Fruit fly (Drosophila melanogaster) whole organism, embryonic: Measurements from ENCODE around the gene aop.

Experiments
- Atf3 ChIP-seq: fragments of 200-800 bp; sonication (Bioruptor generic); optimal IDR thresholded peaks from 3 replicates; lab custom pipeline; 2016; ENCODE audit warnings: missing biosample characterization, missing genetic modification characterization
- BEAF-32 ChIP-seq: fragments of 200-800 bp; sonication (Bioruptor generic); optimal IDR thresholded peaks from 3 replicates; lab custom pipeline; 2017; ENCODE audit warnings: missing biosample characterization, missing genetic modification characterization, mild to moderate bottlenecking, moderate library complexity, missing genetic modification reagents
- CG1024 ChIP-seq: fragments of 200-800 bp; sonication (Bioruptor generic); IDR thresholded peaks from 2 replicates; pipeline ENCODE4 v1.3.6; 2022; ENCODE audit warnings: missing biosample characterization, missing genetic modification characterization
- CG10267 ChIP-seq: fragments of 200-800 bp; sonication (Bioruptor generic); optimal IDR thresholded peaks from 2 replicates; lab custom pipeline; 2018; ENCODE audit warnings: missing biosample characterization, mild to moderate bottlenecking, missing genetic modification characterization, moderate library complexity
- CG10979 ChIP-seq: fragments of 200-800 bp; sonication (Bioruptor generic); optimal IDR thresholded peaks from 2 replicates; lab custom pipeline; 2018; ENCODE audit warnings: missing biosample characterization, mild to moderate bottlenecking, missing genetic modification characterization, moderate library complexity
- CG11695 ChIP-seq: fragments of 200-800 bp; sonication (Bioruptor generic); IDR thresholded peaks from 3 replicates; pipeline ENCODE4 v1.3.6; 2022; ENCODE audit warnings: missing biosample characterization, missing genetic modification characterization
- CG1233 ChIP-seq: fragments of 200-800 bp; sonication (Bioruptor generic); optimal IDR thresholded peaks from 4 replicates; lab custom pipeline; 2018; ENCODE audit warnings: missing biosample characterization, mild to moderate bottlenecking, missing genetic modification characterization
- CG14667 ChIP-seq: fragments of 200-800 bp; sonication (Bioruptor generic); IDR thresholded peaks from 2 replicates; pipeline ENCODE4 v1.3.6; 2022; ENCODE audit warnings: missing biosample characterization, missing genetic modification characterization
- CG15601 ChIP-seq: fragments of 200-800 bp; sonication (Bioruptor generic); optimal IDR thresholded peaks from 3 replicates; lab custom pipeline; 2019; ENCODE audit warnings: missing biosample characterization, mild to moderate bottlenecking, missing genetic modification characterization, moderate library complexity
- CG16813 ChIP-seq: fragments of 200-800 bp; sonication (Bioruptor generic); IDR thresholded peaks from 3 replicates; pipeline ENCODE4 v1.3.6; 2022; ENCODE audit warnings: missing biosample characterization, missing genetic modification characterization; ENCODE audit not compliant: partially characterized antibody
- CG16815 ChIP-seq: fragments of 200-800 bp; sonication (Bioruptor generic); optimal IDR thresholded peaks from 3 replicates; lab custom pipeline; 2017; ENCODE audit warnings: missing biosample characterization, mild to moderate bottlenecking, missing genetic modification characterization
- CG18764 ChIP-seq: fragments of 200-800 bp; sonication (Bioruptor generic); optimal IDR thresholded peaks from 3 replicates; lab custom pipeline; 2016; ENCODE audit warnings: missing biosample characterization, missing genetic modification characterization
- CG31441 ChIP-seq: fragments of 200-800 bp; sonication (Bioruptor generic); IDR thresholded peaks from 2 replicates; pipeline ENCODE4 v1.3.6; 2022; ENCODE audit warnings: missing biosample characterization, missing genetic modification characterization
- CG32532 ChIP-seq: fragments of 200-800 bp; sonication (Bioruptor generic); IDR thresholded peaks from 2 replicates; pipeline ENCODE4 v1.3.6; 2022; ENCODE audit warnings: missing biosample characterization, missing genetic modification characterization
- CG3281 ChIP-seq: fragments of 200-800 bp; sonication (Bioruptor generic); optimal IDR thresholded peaks from 3 replicates; lab custom pipeline; 2017; ENCODE audit warnings: missing biosample characterization, mild to moderate bottlenecking, missing genetic modification characterization
- CG6272 ChIP-seq: fragments of 200-800 bp; sonication (Bioruptor generic); IDR thresholded peaks from 2 replicates; pipeline ENCODE4 v1.3.6; 2022; ENCODE audit warnings: missing biosample characterization, missing genetic modification characterization
- CG8089 ChIP-seq: fragments of 200-800 bp; sonication (Bioruptor generic); optimal IDR thresholded peaks from 3 replicates; lab custom pipeline; 2016; ENCODE audit warnings: missing biosample characterization, missing genetic modification characterization
- CG8388 ChIP-seq: fragments of 200-800 bp; sonication (Bioruptor generic); optimal IDR thresholded peaks from 2 replicates; lab custom pipeline; 2019; ENCODE audit warnings: missing biosample characterization, mild to moderate bottlenecking, missing genetic modification characterization, moderate library complexity
- CG9727 ChIP-seq: fragments of 200-800 bp; sonication (Bioruptor generic); optimal IDR thresholded peaks from 3 replicates; lab custom pipeline; 2017; ENCODE audit warnings: missing biosample characterization, mild to moderate bottlenecking, missing genetic modification characterization
- CG9817 ChIP-seq: fragments of 200-800 bp; sonication (Bioruptor generic); optimal IDR thresholded peaks from 2 replicates; lab custom pipeline; 2018; ENCODE audit warnings: missing biosample characterization, mild to moderate bottlenecking, missing genetic modification characterization, moderate library complexity
- CrebB ChIP-seq: fragments of 200-800 bp; sonication (Bioruptor generic); optimal IDR thresholded peaks from 3 replicates; lab custom pipeline; 2018; ENCODE audit warnings: missing biosample characterization, mild to moderate bottlenecking, missing genetic modification characterization
- Ets65A ChIP-seq: fragments of 200-800 bp; sonication (Bioruptor generic); peaks from one replicate; lab custom pipeline; 2016; ENCODE audit warnings: missing biosample characterization, missing genetic modification characterization
- Fer1 ChIP-seq: fragments of 200-800 bp; sonication (Bioruptor generic); optimal IDR thresholded peaks from 2 replicates; lab custom pipeline; 2017; ENCODE audit warnings: missing biosample characterization, mild to moderate bottlenecking, missing genetic modification characterization
- Hand ChIP-seq: fragments of 200-800 bp; sonication (Bioruptor generic); optimal IDR thresholded peaks from 2 replicates; lab custom pipeline; 2017; ENCODE audit warnings: mild to moderate bottlenecking, missing biosample characterization, missing genetic modification reagents, missing genetic modification characterization
- Hey ChIP-seq: fragments of 200-800 bp; sonication (Bioruptor generic); optimal IDR thresholded peaks from 3 replicates; lab custom pipeline; 2018; ENCODE audit warnings: missing biosample characterization, mild to moderate bottlenecking, missing genetic modification characterization
- Max ChIP-seq: fragments of 200-800 bp; sonication (Bioruptor generic); optimal IDR thresholded peaks from 2 replicates; lab custom pipeline; 2016; ENCODE audit warnings: missing biosample characterization, mild to moderate bottlenecking, missing genetic modification characterization
- Opbp ChIP-seq: fragments of 200-800 bp; sonication (Bioruptor generic); IDR thresholded peaks from 3 replicates; pipeline ENCODE4 v1.3.6; 2022; ENCODE audit warnings: missing biosample characterization, missing genetic modification characterization; ENCODE audit not compliant: partially characterized antibody
- Ptx1 ChIP-seq: fragments of 200-800 bp; sonication (Bioruptor generic); IDR thresholded peaks from 2 replicates; pipeline ENCODE4 v1.3.6; 2022; ENCODE audit warnings: missing biosample characterization, missing genetic modification characterization
- Rx ChIP-seq: fragments of 200-800 bp; sonication (Bioruptor generic); IDR thresholded peaks from 2 replicates; pipeline ENCODE4 v1.3.6; 2022; ENCODE audit warnings: missing biosample characterization, missing genetic modification characterization
- Sry-δ ChIP-seq: fragments of 200-800 bp; sonication (Bioruptor generic); optimal IDR thresholded peaks from 2 replicates; lab custom pipeline; 2016; ENCODE audit warnings: missing biosample characterization, missing genetic modification characterization
- Vsx1 ChIP-seq: fragments of 200-800 bp; sonication (Bioruptor generic); optimal IDR thresholded peaks from 2 replicates; lab custom pipeline; 2017; ENCODE audit warnings: missing biosample characterization, mild to moderate bottlenecking, missing genetic modification characterization, missing genetic modification reagents
- ac ChIP-seq: fragments of 200-800 bp; sonication (Bioruptor generic); optimal IDR thresholded peaks from 3 replicates; lab custom pipeline; 2017; ENCODE audit warnings: missing biosample characterization, mild to moderate bottlenecking, missing genetic modification characterization
- aop ChIP-seq: fragments of 200-800 bp; sonication (Bioruptor generic); IDR thresholded peaks from 2 replicates; pipeline ENCODE4 v1.3.6; 2022; ENCODE audit warnings: missing biosample characterization, missing genetic modification characterization
- bcd ChIP-seq: fragments of 200-800 bp; sonication (Bioruptor generic); optimal IDR thresholded peaks from 2 replicates; lab custom pipeline; 2017; ENCODE audit warnings: missing biosample characterization, mild to moderate bottlenecking, missing genetic modification characterization
- cg ChIP-seq: fragments of 200-800 bp; sonication (Bioruptor generic); optimal IDR thresholded peaks from 3 replicates; lab custom pipeline; 2019; ENCODE audit warnings: missing biosample characterization, mild to moderate bottlenecking, missing genetic modification characterization, moderate library complexity
- cwo ChIP-seq: fragments of 200-800 bp; sonication (Bioruptor generic); optimal IDR thresholded peaks from 3 replicates; lab custom pipeline; 2017; ENCODE audit warnings: missing biosample characterization, missing genetic modification characterization, mild to moderate bottlenecking, moderate library complexity, missing genetic modification reagents
- dpn ChIP-seq, 2 experiments: fragments of 200-800 bp; sonication (Bioruptor generic); optimal IDR thresholded peaks; 3 replicates each; lab custom pipeline; 2016; ENCODE audit warnings: missing biosample characterization in 2 of 2, missing genetic modification characterization in 2 of 2
- gem ChIP-seq: fragments of 200-800 bp; sonication (Bioruptor generic); optimal IDR thresholded peaks from 2 replicates; lab custom pipeline; 2019; ENCODE audit warnings: missing biosample characterization, mild to moderate bottlenecking, missing genetic modification characterization, moderate library complexity
- gro ChIP-seq: fragments of 200-800 bp; sonication (Bioruptor generic); optimal IDR thresholded peaks from 2 replicates; lab custom pipeline; 2016; ENCODE audit warnings: missing biosample characterization, missing genetic modification characterization
- hbn ChIP-seq: fragments of 200-800 bp; sonication (Bioruptor generic); IDR thresholded peaks from 2 replicates; pipeline ENCODE4 v1.3.6; 2022; ENCODE audit warnings: missing biosample characterization, missing genetic modification characterization; ENCODE audit not compliant: partially characterized antibody
- kni ChIP-seq: fragments of 200-800 bp; sonication (Bioruptor generic); optimal IDR thresholded peaks from 3 replicates; lab custom pipeline; 2017; ENCODE audit warnings: mild to moderate bottlenecking, missing biosample characterization, missing genetic modification reagents, missing genetic modification characterization
- knrl ChIP-seq: fragments of 200-800 bp; sonication (Bioruptor generic); IDR thresholded peaks from 3 replicates; pipeline ENCODE4 v1.3.6; 2022; ENCODE audit warnings: missing biosample characterization, missing genetic modification characterization; ENCODE audit not compliant: partially characterized antibody
- nmo ChIP-seq: fragments of 200-800 bp; sonication (Bioruptor generic); optimal IDR thresholded peaks from 2 replicates; lab custom pipeline; 2018; ENCODE audit warnings: missing biosample characterization, mild to moderate bottlenecking, missing genetic modification characterization, moderate library complexity
- pan ChIP-seq, 4 experiments: fragments of >200 bp in 3 of 4; fragments of 200-800 bp in 1 of 4; sonication (Bioruptor generic) in 1 of 4; optimal IDR thresholded peaks in 3 of 4; IDR thresholded peaks in 1 of 4; 2 replicates each; pipeline versions ENCODE4 v1.3.6 to Lab custom; 2017 to 2022; ENCODE audit warnings: missing biosample characterization in 2 of 4, missing genetic modification characterization in 2 of 4, mixed read lengths in 1 of 4
- rib ChIP-seq: fragments of 200-800 bp; sonication (Bioruptor generic); IDR thresholded peaks from 2 replicates; pipeline ENCODE4 v1.3.6; 2022; ENCODE audit warnings: missing biosample characterization, missing genetic modification characterization
- sens ChIP-seq: fragments of 200-800 bp; sonication (Bioruptor generic); peaks from one replicate; lab custom pipeline; 2016; ENCODE audit warnings: missing biosample characterization, missing genetic modification characterization
- sim ChIP-seq: fragments of 200-800 bp; sonication (Bioruptor generic); IDR thresholded peaks from 2 replicates; pipeline ENCODE4 v1.3.6; 2022; ENCODE audit warnings: missing biosample characterization, missing genetic modification characterization
- trem ChIP-seq: fragments of 200-800 bp; optimal IDR thresholded peaks from 3 replicates; lab custom pipeline; 2019; ENCODE audit warnings: missing biosample characterization, mild to moderate bottlenecking, missing genetic modification characterization, moderate library complexity
- ttk ChIP-seq: fragments of 200-800 bp; sonication (Bioruptor generic); IDR thresholded peaks from 2 replicates; pipeline ENCODE4 v2.1.2; 2022; ENCODE audit warnings: missing biosample characterization, missing genetic modification characterization
- z ChIP-seq: fragments of 200-800 bp; sonication (Bioruptor generic); IDR thresholded peaks from 3 replicates; pipeline ENCODE4 v1.3.6; 2022; ENCODE audit warnings: missing biosample characterization, missing genetic modification characterization

aop gene

DNA sequence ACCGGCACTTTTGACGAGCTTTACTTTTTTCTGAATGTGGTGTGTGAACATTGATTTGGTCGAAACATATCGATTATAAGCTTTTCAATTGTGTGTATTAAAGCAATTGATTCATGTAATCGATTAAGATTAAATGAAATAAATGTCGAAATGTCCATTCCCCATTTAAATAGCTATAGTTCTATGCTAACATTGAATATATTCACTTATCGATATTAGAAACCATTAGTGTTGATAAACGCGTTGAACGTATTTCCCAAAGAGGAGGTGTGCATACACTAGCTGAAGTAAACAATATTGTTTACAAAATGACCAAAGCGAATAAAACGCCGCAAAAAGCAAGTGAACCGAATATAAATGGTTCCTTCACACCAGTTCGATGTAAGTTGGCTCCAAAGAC lies 35.5 kb upstream of the aop start, which contains the start of the genes Uch and CG34174 (continued):
- TF ChIP-seq CG6272 (GFP tag; lab: Robert Waterston, UW) (no peak), CG8089 (GFP tag; lab: Kevin White, UChicago) (no peak), CG16815 (GFP tag; lab: Kevin White, UChicago) (no peak), dpn (GFP tag; optimal IDR thresholded peaks at IDR 0.05; lab: Kevin White, UChicago) (peak in 1 of 2 experiments; percentile 31), pan (optimal IDR thresholded peaks at IDR 0.05; lab: Kevin White, UChicago) (no peak), pan (GFP tag; optimal IDR thresholded peaks at IDR 0.05 in 1 of 2, IDR thresholded peaks at IDR 0.05 in 1 of 2) (no peak), CG31441 (GFP tag; lab: Robert Waterston, UW) (0 out of 2 replicates have a peak, but pooled peaks have one; percentile 12), CG15601 (tag; lab: Kevin White, UChicago) (peak; percentile 42), gem (tag; lab: Kevin White, UChicago) (no peak), Sry-δ (GFP tag; lab: Kevin White, UChicago) (peak; percentile 70), aop (GFP tag; lab: Robert Waterston, UW) (no peak), CG1024 (GFP tag; lab: Robert Waterston, UW) (no peak), z (GFP tag; lab: Robert Waterston, UW) (no peak), ac (GFP tag; lab: Kevin White, UChicago) (no peak), ttk (GFP tag; lab: Robert Waterston, UW) (no peak), CG10979 (tag; lab: Kevin White, UChicago) (peak; percentile 10), gro (peak; percentile 9), Hand (GFP tag; lab: Kevin White, UChicago) (no peak), BEAF-32 (GFP tag; lab: Kevin White, UChicago) (peak; percentile 79), Opbp (0 out of 3 replicates have a peak, but pooled peaks have one; percentile 17), CG10267 (tag; lab: Kevin White, UChicago) (peak; percentile 95), hbn (GFP tag; lab: Robert Waterston, UW) (peak; percentile 68), CG3281 (GFP tag; lab: Kevin White, UChicago) (peak; percentile 28), kni (GFP tag; lab: Kevin White, UChicago) (peak; percentile 18), Hey (no peak), CG16813 (peak; percentile 70), nmo (GFP tag; lab: Kevin White, UChicago) (peak; percentile 71), CG32532 (GFP tag; lab: Robert Waterston, UW) (no peak), cwo (GFP tag; lab: Kevin White, UChicago) (no peak), rib (GFP tag; lab: Robert Waterston, UW) (no peak), Rx (GFP tag; lab: Robert Waterston, UW) (no peak), CG9727 (peak; percentile 12), trem (tag; lab: Kevin White, UChicago) (peak; percentile 59), sim (no peak), Ptx1 (GFP tag; lab: Robert Waterston, UW) (no peak), CrebB (tag; lab: Kevin White, UChicago) (no peak), CG8388 (GFP tag; lab: Kevin White, UChicago) (no peak), CG11695 (GFP tag; lab: Robert Waterston, UW) (no peak), Fer1 (GFP tag; lab: Kevin White, UChicago) (peak; percentile 45), Ets65A (GFP tag; lab: Kevin White, UChicago) (no peak), Atf3 (GFP tag; lab: Kevin White, UChicago) (no peak), cg (no peak), CG18764 (GFP tag; lab: Kevin White, UChicago) (no peak), Max (GFP tag; lab: Kevin White, UChicago) (peak; percentile 20), CG9817 (tag; lab: Kevin White, UChicago) (no peak), CG14667 (GFP tag; lab: Robert Waterston, UW) (no peak), bcd (GFP tag; lab: Kevin White, UChicago) (peak; percentile 24), Vsx1 (GFP tag; lab: Kevin White, UChicago) (no peak), knrl (peak; percentile 80), sens (GFP tag; lab: Kevin White, UChicago) (peak; percentile 81), CG1233 (GFP tag; lab: Kevin White, UChicago) (peak; percentile 9)
